Worm (Caenorhabditis elegans) whole organism, L1 larva: ENCODE data around the gene bigr-1.

ENCODE experiments used
- C34B4.2 ChIP-seq: sonication (generic microtip); optimal IDR thresholded peaks from 2 replicates; lab custom pipeline; 2017; ENCODE audit warnings: mild to moderate bottlenecking, missing genetic modification characterization, missing compliant biosample characterization
- F16B12.6 ChIP-seq: fragments of 150-350 bp; optimal IDR thresholded peaks from 2 replicates; lab custom pipeline; 2014; ENCODE audit warnings: missing biosample characterization, missing genetic modification characterization
- Y116A8C.19 ChIP-seq: sonication (generic microtip); optimal IDR thresholded peaks from 2 replicates; lab custom pipeline; 2016; ENCODE audit warnings: missing compliant biosample characterization, missing genetic modification characterization, borderline replicate concordance
- aha-1 ChIP-seq: fragments of 150-350 bp; optimal IDR thresholded peaks from 2 replicates; lab custom pipeline; 2014; ENCODE audit warnings: missing biosample characterization, missing genetic modification characterization
- alr-1 ChIP-seq: fragments of 200-800 bp; sonication (Bioruptor generic); optimal IDR thresholded peaks from 2 replicates; lab custom pipeline; 2018; ENCODE audit warnings: borderline replicate concordance, mild to moderate bottlenecking, missing genetic modification characterization, missing compliant biosample characterization
- aly-2 ChIP-seq: fragments of 150-350 bp; optimal IDR thresholded peaks from 2 replicates; lab custom pipeline; 2014; ENCODE audit warnings: missing biosample characterization, missing genetic modification characterization
- ama-1 ChIP-seq: fragments of 150-350 bp; optimal IDR thresholded peaks from 2 replicates; lab custom pipeline; 2014
- ceh-63 ChIP-seq: fragments of 200-800 bp; sonication (Bioruptor generic); optimal IDR thresholded peaks from 2 replicates; lab custom pipeline; 2018; ENCODE audit warnings: mild to moderate bottlenecking, missing genetic modification characterization, missing compliant biosample characterization
- ceh-90 ChIP-seq: sonication (generic microtip); optimal IDR thresholded peaks from 2 replicates; lab custom pipeline; 2016; ENCODE audit warnings: missing genetic modification characterization, missing compliant biosample characterization
- ces-1 ChIP-seq: fragments of 150-350 bp; optimal IDR thresholded peaks from 2 replicates; lab custom pipeline; 2014; ENCODE audit warnings: missing biosample characterization, missing genetic modification reagents, missing genetic modification characterization
- dpl-1 ChIP-seq, 3 experiments: fragments of 150-350 bp in 2 of 3; sonication (generic microtip) in 1 of 3; optimal IDR thresholded peaks; 2 replicates each; lab custom pipeline; 2014 to 2017; ENCODE audit warnings: missing biosample characterization in 3 of 3, missing genetic modification characterization in 3 of 3, missing genetic modification reagents in 3 of 3
- efl-1 ChIP-seq, 4 experiments: fragments of 150-350 bp; optimal IDR thresholded peaks in 3 of 4; peaks in 1 of 4; 1 replicate in 1 of 4; 2 replicates in 3 of 4; lab custom pipeline; 2014; ENCODE audit warnings: missing biosample characterization in 2 of 4, missing genetic modification characterization in 2 of 4, missing genetic modification reagents in 2 of 4
- egl-27 ChIP-seq, 2 experiments: fragments of 150-350 bp in 1 of 2; sonication (generic microtip); optimal IDR thresholded peaks; 3 replicates each; lab custom pipeline; 2017 to 2018; ENCODE audit warnings: missing biosample characterization in 2 of 2, missing genetic modification characterization in 2 of 2, missing genetic modification reagents in 2 of 2
- elt-2 ChIP-seq: sonication (generic microtip); optimal IDR thresholded peaks from 2 replicates; lab custom pipeline; 2016; ENCODE audit warnings: missing genetic modification characterization, mild to moderate bottlenecking, inconsistent platforms, missing compliant biosample characterization, missing genetic modification reagents
- elt-3 ChIP-seq, 6 experiments: fragments of 150-350 bp in 1 of 6; sonication (generic microtip); optimal IDR thresholded peaks; 2 replicates each; lab custom pipeline; 2017 to 2018; ENCODE audit warnings: missing biosample characterization in 6 of 6, missing genetic modification characterization in 6 of 6, inconsistent platforms in 1 of 6
- ets-5 ChIP-seq: fragments of 200-800 bp; sonication (Bioruptor generic); IDR thresholded peaks from 2 replicates; pipeline ENCODE4 v1.3.6; 2022; ENCODE audit warnings: missing genetic modification characterization, missing compliant biosample characterization
- fkh-10 ChIP-seq: sonication (generic microtip); optimal IDR thresholded peaks from 2 replicates; lab custom pipeline; 2017; ENCODE audit warnings: missing biosample characterization, missing genetic modification reagents, missing genetic modification characterization
- fos-1 ChIP-seq: fragments of 150-350 bp; optimal IDR thresholded peaks from 2 replicates; lab custom pipeline; 2014; ENCODE audit warnings: missing biosample characterization, missing genetic modification characterization
- hlh-4 ChIP-seq: sonication (generic microtip); optimal IDR thresholded peaks from 2 replicates; lab custom pipeline; 2016; ENCODE audit warnings: mild to moderate bottlenecking, missing genetic modification characterization, missing compliant biosample characterization
- irx-1 ChIP-seq: sonication (generic microtip); optimal IDR thresholded peaks from 2 replicates; lab custom pipeline; 2016; ENCODE audit warnings: missing genetic modification characterization, missing compliant biosample characterization
- isw-1 ChIP-seq: fragments of 200-800 bp; sonication (Bioruptor generic); IDR thresholded peaks from 2 replicates; pipeline ENCODE4 v1.3.6; 2022; ENCODE audit warnings: missing genetic modification characterization, missing compliant biosample characterization
- lin-13 ChIP-seq: fragments of 150-350 bp; optimal IDR thresholded peaks from 2 replicates; lab custom pipeline; 2014; ENCODE audit warnings: missing biosample characterization, missing genetic modification reagents, missing genetic modification characterization
- lin-15B ChIP-seq: fragments of 150-350 bp; sonication (generic microtip); optimal IDR thresholded peaks from 3 replicates; lab custom pipeline; 2014; ENCODE audit warnings: missing biosample characterization, missing genetic modification characterization
- lin-35 ChIP-seq, 2 experiments: fragments of 150-350 bp; optimal IDR thresholded peaks; 2 replicates each; lab custom pipeline; 2014; ENCODE audit warnings: missing biosample characterization in 2 of 2, missing genetic modification characterization in 2 of 2, missing genetic modification reagents in 2 of 2
- nhr-12 ChIP-seq: sonication (generic microtip); optimal IDR thresholded peaks from 2 replicates; lab custom pipeline; 2017; ENCODE audit warnings: missing biosample characterization, missing genetic modification characterization
- nhr-20 ChIP-seq: sonication (generic microtip); optimal IDR thresholded peaks from 2 replicates; lab custom pipeline; 2016; ENCODE audit warnings: mild to moderate bottlenecking, missing genetic modification characterization, missing compliant biosample characterization
- nhr-71 ChIP-seq: sonication (generic microtip); optimal IDR thresholded peaks from 2 replicates; lab custom pipeline; 2016; ENCODE audit warnings: mild to moderate bottlenecking, missing genetic modification characterization, moderate library complexity, missing compliant biosample characterization
- nhr-76 ChIP-seq: sonication (generic microtip); optimal IDR thresholded peaks from 2 replicates; lab custom pipeline; 2017; ENCODE audit warnings: missing biosample characterization, missing genetic modification characterization
- nhr-84 ChIP-seq: sonication (generic microtip); optimal IDR thresholded peaks from 2 replicates; lab custom pipeline; 2017; ENCODE audit warnings: missing biosample characterization, missing genetic modification characterization
- nhr-85 ChIP-seq: sonication (generic microtip); peaks from one replicate; lab custom pipeline; 2016; ENCODE audit warnings: missing genetic modification characterization, inconsistent platforms, missing compliant biosample characterization
- rnt-1 ChIP-seq: sonication (generic microtip); optimal IDR thresholded peaks from 2 replicates; lab custom pipeline; 2016; ENCODE audit warnings: mild to moderate bottlenecking, missing genetic modification characterization, moderate library complexity, missing compliant biosample characterization
- snpc-4 ChIP-seq: fragments of 150-350 bp; optimal IDR thresholded peaks from 2 replicates; lab custom pipeline; 2014; ENCODE audit warnings: missing biosample characterization, missing genetic modification characterization
- sup-37 ChIP-seq: fragments of 200-800 bp; sonication (Bioruptor generic); optimal IDR thresholded peaks from 2 replicates; lab custom pipeline; 2018; ENCODE audit warnings: mild to moderate bottlenecking, missing genetic modification characterization, missing compliant biosample characterization
- swsn-7 ChIP-seq: sonication (generic microtip); optimal IDR thresholded peaks from 2 replicates; lab custom pipeline; 2016; ENCODE audit warnings: missing genetic modification characterization, missing compliant biosample characterization
- tbx-2 ChIP-seq: sonication (generic microtip); optimal IDR thresholded peaks from 2 replicates; lab custom pipeline; 2016; ENCODE audit warnings: missing genetic modification characterization, missing compliant biosample characterization
- unc-86 ChIP-seq: sonication (generic microtip); optimal IDR thresholded peaks from 2 replicates; lab custom pipeline; 2016; ENCODE audit warnings: missing genetic modification characterization, missing compliant biosample characterization
- vab-15 ChIP-seq: sonication (generic microtip); optimal IDR thresholded peaks from 2 replicates; lab custom pipeline; 2017; ENCODE audit warnings: missing genotype, mild to moderate bottlenecking, missing genetic modification characterization, missing compliant biosample characterization
- zag-1 ChIP-seq: fragments of 150-350 bp; optimal IDR thresholded peaks from 2 replicates; lab custom pipeline; 2014; ENCODE audit warnings: missing biosample characterization, missing genetic modification characterization

The bigr-1 gene

ce11 chrII:11150976-11151375, 30.5 kb upstream of the bigr-1 start (continued):
- no peak for TF ChIP-seq ceh-63 (GFP tag; lab: Kevin White, UChicago)
- TF ChIP-seq sup-37 (GFP tag; lab: Kevin White, UChicago), result no peak
- TF ChIP-seq nhr-12, result no peak
- no peak for TF ChIP-seq aly-2 (tag; lab: Kevin White, UChicago)
- TF ChIP-seq, all 84 proteins: peak for 6

ce11 chrII:11152495-11152894, 29.0 kb upstream of the bigr-1 start, which contains the start of gene pqm-1:
Gene pqm-1 (minus strand): TSS chrII:11152595.
- TF ChIP-seq lin-13 (no peak), Y116A8C.19 (tag; lab: Kevin White, UChicago) (no peak)

ce11 chrII:11153080-11153479, 28.4 kb upstream of the bigr-1 start:
- peak; percentile 9 for TF ChIP-seq elt-2
- TF ChIP-seq aha-1, result no peak

ce11 chrII:11153800-11154199, 27.7 kb upstream of the bigr-1 start:
- TF ChIP-seq nhr-71 (no peak), aly-2 (tag; lab: Kevin White, UChicago) (no peak), fos-1 (tag; lab: Kevin White, UChicago) (no peak), vab-15 (tag; lab: Kevin White, UChicago) (no peak), hlh-4 (tag; lab: Kevin White, UChicago) (no peak), elt-2 (peak; percentile 72)
- TF ChIP-seq, all 84 proteins: peak for 1

DNA sequence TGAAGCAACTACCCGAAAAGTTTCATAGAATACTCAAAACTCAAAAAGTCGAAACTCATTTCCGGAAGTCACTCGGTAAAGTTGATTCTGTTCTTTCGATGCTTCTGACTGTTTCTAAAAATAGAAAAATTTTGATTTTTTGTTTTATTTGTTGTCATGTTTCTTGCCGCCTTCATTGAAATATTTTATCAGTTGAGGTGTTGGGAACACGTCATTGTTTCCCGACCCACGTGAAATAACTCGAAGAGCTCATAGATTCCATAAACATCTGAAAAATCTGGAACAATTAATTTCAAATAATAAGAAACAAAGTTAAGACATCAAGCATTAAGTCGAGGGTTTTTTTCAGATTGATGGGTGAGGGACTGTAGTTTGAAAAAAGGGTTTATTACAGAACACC, 26.5 kb upstream of the bigr-1 start:
- no peak for TF ChIP-seq swsn-7 (tag; lab: Kevin White, UChicago)
- peak; percentile 12 for TF ChIP-seq elt-2
- TF ChIP-seq, all 84 proteins: peak for 1

ce11 chrII:11155400-11155799, 26.1 kb upstream of the bigr-1 start:
- TF ChIP-seq rnt-1 (tag; lab: Kevin White, UChicago) (no peak), isw-1 (GFP tag; lab: Robert Waterston, UW) (no peak), ceh-90 (tag; lab: Kevin White, UChicago) (no peak), swsn-7 (tag; lab: Kevin White, UChicago) (no peak), lin-13 (no peak), irx-1 (no peak), aha-1 (no peak), aly-2 (tag; lab: Kevin White, UChicago) (no peak), ets-5 (GFP tag; lab: Robert Waterston, UW) (no peak), egl-27 (tag; optimal IDR thresholded peaks at IDR 0.05; lab: Kevin White, UChicago) (no peak), nhr-76 (no peak), F16B12.6 (no peak), ama-1 (lab: Kevin White, UChicago) (no peak), unc-86 (tag; lab: Kevin White, UChicago) (no peak), tbx-2 (tag; lab: Kevin White, UChicago) (no peak), Y116A8C.19 (tag; lab: Kevin White, UChicago) (no peak)

DNA sequence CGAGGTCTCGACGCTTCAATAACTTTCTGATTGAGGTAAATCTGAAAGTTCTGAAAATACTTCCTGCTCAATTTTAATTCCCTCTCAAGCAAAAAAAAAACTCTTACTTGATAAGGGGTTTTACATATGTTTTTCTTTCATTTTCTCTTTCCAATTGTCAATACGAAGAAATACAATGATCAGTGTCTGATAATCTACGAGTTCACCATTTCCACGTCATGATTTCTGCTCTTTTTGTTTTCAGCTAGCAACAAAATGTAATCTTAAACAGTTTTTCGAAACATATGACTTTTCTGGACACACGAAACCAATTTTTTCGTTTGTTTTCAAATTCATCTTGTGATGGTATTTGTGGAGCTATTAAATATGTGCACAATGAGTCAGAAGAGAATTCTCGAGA, 25.3 kb upstream of the bigr-1 start:
- TF ChIP-seq lin-35 (GFP tag; optimal IDR thresholded peaks at IDR 0.05; lab: Kevin White, UChicago) (peak in 1 of 2 experiments; percentile 17), elt-2 (peak; percentile 68), hlh-4 (tag; lab: Kevin White, UChicago) (no peak), efl-1 (optimal IDR thresholded peaks at IDR 0.05; lab: Kevin White, UChicago) (no peak), efl-1 (GFP tag; optimal IDR thresholded peaks at IDR 0.05 in 1 of 2; lab: Kevin White, UChicago) (peak in 1 of 2 experiments; percentile 11)

DNA sequence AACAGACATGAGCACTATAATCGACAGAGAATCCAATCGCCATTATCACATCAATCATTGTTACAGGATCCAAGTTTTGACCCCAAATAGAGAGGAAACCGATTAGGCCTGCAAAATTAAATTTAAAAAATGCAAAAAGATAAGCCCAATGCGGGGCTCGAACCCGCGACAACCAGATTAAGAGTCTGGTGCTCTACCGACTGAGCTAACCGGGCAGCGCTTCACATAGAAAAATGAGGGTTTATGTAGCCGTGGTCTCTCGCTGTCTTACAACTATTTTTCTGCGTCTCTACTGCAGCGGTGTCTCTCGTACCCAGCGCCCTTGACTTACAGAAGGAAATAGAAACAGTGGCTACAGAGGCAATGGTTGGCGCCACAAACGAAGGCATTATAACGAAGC, 23.8 kb upstream of the bigr-1 start:
- TF ChIP-seq nhr-20 (tag; lab: Kevin White, UChicago) (peak; percentile 63), fkh-10 (no peak), swsn-7 (tag; lab: Kevin White, UChicago) (peak; percentile 63), lin-15B (tag; lab: Kevin White, UChicago) (no peak), elt-3 (tag; optimal IDR thresholded peaks at IDR 0.05; lab: Kevin White, UChicago) (peak in 2 of 6 experiments; percentile 6 to 27), C34B4.2 (no peak), ces-1 (GFP tag; lab: Kevin White, UChicago) (no peak), alr-1 (tag; lab: Kevin White, UChicago) (no peak), nhr-85 (peak; percentile 77), zag-1 (tag; lab: Kevin White, UChicago) (no peak), nhr-76 (no peak), efl-1 (optimal IDR thresholded peaks at IDR 0.05; lab: Kevin White, UChicago) (peak; percentile 42 to 52), efl-1 (GFP tag; optimal IDR thresholded peaks at IDR 0.05 in 1 of 2; lab: Kevin White, UChicago) (peak; percentile 40 to 95), snpc-4 (tag; lab: Kevin White, UChicago) (peak; percentile 59), nhr-84 (tag; lab: Kevin White, UChicago) (no peak), dpl-1 (GFP tag; optimal IDR thresholded peaks at IDR 0.05; lab: Kevin White, UChicago) (peak; percentile 6 to 48 (median 35)), vab-15 (tag; lab: Kevin White, UChicago) (no peak)
